Worm (Caenorhabditis elegans): ENCODE data around the gene F28C6.8.

ce11 chrII:8566039-8566438 lies 40.6 kb upstream of the F28C6.8 start, which contains the start of gene stc-1:
- peak; percentile 84 for TF ChIP-seq gmeb-1 (tag; optimal IDR thresholded peaks at IDR 0.05)
- TF ChIP-seq F13H6.1 (tag; optimal IDR thresholded peaks at IDR 0.05), result no peak
- no peak for TF ChIP-seq ama-1 (optimal IDR thresholded peaks at IDR 0.05)
- TF ChIP-seq lsy-2 (tag; optimal IDR thresholded peaks at IDR 0.05), result peak in 1 of 2 experiments; percentile 58
- TF ChIP-seq aly-2 (tag; optimal IDR thresholded peaks at IDR 0.05), result no peak
- TF ChIP-seq snpc-4 (tag; optimal IDR thresholded peaks at IDR 0.05), result no peak
- no peak for TF ChIP-seq mab-5 (tag; optimal IDR thresholded peaks at IDR 0.05)
- TF ChIP-seq unc-39 (tag; optimal IDR thresholded peaks at IDR 0.05), result no peak
- TF ChIP-seq nhr-10 (tag; optimal IDR thresholded peaks at IDR 0.05), result no peak
- TF ChIP-seq nhr-11 (tag; optimal IDR thresholded peaks at IDR 0.05), result no peak
- no peak for TF ChIP-seq egl-27 (tag; optimal IDR thresholded peaks at IDR 0.05)
- TF ChIP-seq mdl-1 (tag; optimal IDR thresholded peaks at IDR 0.05), result no peak
- TF ChIP-seq lin-13 (GFP tag; optimal IDR thresholded peaks at IDR 0.05), result no peak
